Worm (Caenorhabditis elegans): Measurements from ENCODE around the gene sre-7.

ce11 chrV:14290636-14291035 lies 46.6 kb downstream of the sre-7 start, which contains the start of gene F14D7.18:
- TF ChIP-seq him-1 (tag; optimal IDR thresholded peaks at IDR 0.05) (no peak), W03F9.2 (tag; optimal IDR thresholded peaks at IDR 0.05) (no peak)

Data from whole organism, L4/young adult.